Worm (Caenorhabditis elegans) whole organism, midembryonic: ENCODE data around the gene fox-1.

Experiments
- T22C8.4 ChIP-seq: fragments of 200-800 bp; sonication (Bioruptor generic); IDR thresholded peaks from 2 replicates; pipeline ENCODE4 v1.3.6; 2022; ENCODE audit warnings: missing genetic modification characterization, missing compliant biosample characterization
- cog-1 ChIP-seq: sonication (generic microtip); optimal IDR thresholded peaks from 2 replicates; lab custom pipeline; 2016; ENCODE audit warnings: missing genetic modification characterization, missing compliant biosample characterization
- flt-1 ChIP-seq: fragments of 200-800 bp; sonication (Bioruptor generic); IDR thresholded peaks from 2 replicates; pipeline ENCODE4 v1.3.6; 2022; ENCODE audit warnings: missing genetic modification characterization, missing compliant biosample characterization
- klf-2 ChIP-seq: fragments of 200-800 bp; sonication (Bioruptor generic); conservative IDR thresholded peaks from 2 replicates; pipeline ENCODE4 v1.3.6; 2022; ENCODE audit warnings: missing genetic modification reagents, missing genetic modification characterization, missing compliant biosample characterization
- med-1 ChIP-seq: sonication (generic microtip); optimal IDR thresholded peaks from 2 replicates; lab custom pipeline; 2017; ENCODE audit warnings: missing genetic modification characterization, mild to moderate bottlenecking, missing compliant biosample characterization, antibody characterized with exemption, missing genetic modification reagents; ENCODE audit not compliant: insufficient read depth
- ref-1 ChIP-seq: fragments of 200-800 bp; sonication (Bioruptor generic); conservative IDR thresholded peaks from 2 replicates; pipeline ENCODE4 v1.3.6; 2022; ENCODE audit warnings: missing genetic modification reagents, missing genetic modification characterization, missing compliant biosample characterization
- tab-1 ChIP-seq: fragments of 200-800 bp; sonication (Bioruptor generic); IDR thresholded peaks from 2 replicates; pipeline ENCODE4 v1.3.6; 2022; ENCODE audit warnings: missing genetic modification characterization, missing compliant biosample characterization
- ztf-23 ChIP-seq: fragments of 200-800 bp; sonication (Bioruptor generic); IDR thresholded peaks from 2 replicates; pipeline ENCODE4 v1.3.6; 2022; ENCODE audit warnings: missing genetic modification reagents, missing genetic modification characterization, missing compliant biosample characterization
- ztf-29 ChIP-seq: fragments of 200-800 bp; sonication (Bioruptor generic); IDR thresholded peaks from 2 replicates; pipeline ENCODE4 v1.3.6; 2022; ENCODE audit warnings: missing genetic modification reagents, missing genetic modification characterization, missing compliant biosample characterization

Gene fox-1

DNA sequence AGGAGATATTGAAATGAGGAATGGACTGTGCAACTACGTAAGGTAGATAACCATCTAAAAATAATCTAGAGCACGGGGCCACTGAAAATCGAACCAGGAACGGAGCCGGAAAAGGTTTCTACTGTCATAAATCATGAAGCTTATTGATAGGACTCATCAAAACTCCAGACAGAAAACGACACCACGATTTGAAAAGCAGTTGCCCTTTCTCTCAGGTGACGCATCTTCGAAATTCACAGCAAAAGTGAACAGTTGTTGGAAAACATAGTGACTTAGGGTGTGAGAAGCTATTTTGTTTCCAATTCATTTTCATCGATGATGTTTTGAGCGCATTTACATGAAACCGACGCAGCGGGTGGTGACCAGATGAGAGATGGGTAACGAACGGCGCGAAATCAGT, 7.4 kb downstream of the fox-1 start:
- TF ChIP-seq flt-1 (GFP tag; lab: Robert Waterston, UW) = no peak
- TF ChIP-seq T22C8.4 (GFP tag; lab: Robert Waterston, UW) = no peak
- no peak for TF ChIP-seq med-1 (GFP tag; lab: Kevin White, UChicago)
- no peak for TF ChIP-seq cog-1 (tag; lab: Kevin White, UChicago)
- TF ChIP-seq tab-1 = no peak
- TF ChIP-seq ztf-29 = no peak
- no peak for TF ChIP-seq klf-2 (GFP tag; lab: Robert Waterston, UW)
- TF ChIP-seq ref-1 (GFP tag; lab: Robert Waterston, UW) = no peak
- no peak for TF ChIP-seq ztf-23 (GFP tag; lab: Robert Waterston, UW)

DNA sequence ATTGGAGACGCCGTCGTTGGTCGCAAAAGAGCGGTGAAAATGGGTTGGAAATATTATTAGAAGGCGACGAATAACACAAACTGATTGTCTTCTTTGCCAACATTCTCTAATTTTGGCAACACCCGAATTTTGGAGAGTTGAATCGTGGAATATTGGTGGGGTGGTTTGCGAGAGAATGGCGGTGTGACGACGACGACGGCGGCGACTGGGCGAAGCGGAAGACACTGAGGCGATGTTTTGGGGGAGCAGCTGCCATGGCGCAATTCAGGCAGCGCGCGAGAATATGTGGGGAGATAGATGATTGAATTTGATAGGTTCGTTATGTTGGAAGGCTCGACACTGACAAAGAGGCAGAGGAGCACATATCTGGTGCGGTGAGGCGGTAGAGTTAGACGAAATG, 8.7 kb downstream of the fox-1 start:
- TF ChIP-seq ref-1 (GFP tag; lab: Robert Waterston, UW) (no peak), ztf-23 (GFP tag; lab: Robert Waterston, UW) (no peak), tab-1 (0 out of 2 replicates have a peak, but pooled peaks have one; percentile 42)

DNA sequence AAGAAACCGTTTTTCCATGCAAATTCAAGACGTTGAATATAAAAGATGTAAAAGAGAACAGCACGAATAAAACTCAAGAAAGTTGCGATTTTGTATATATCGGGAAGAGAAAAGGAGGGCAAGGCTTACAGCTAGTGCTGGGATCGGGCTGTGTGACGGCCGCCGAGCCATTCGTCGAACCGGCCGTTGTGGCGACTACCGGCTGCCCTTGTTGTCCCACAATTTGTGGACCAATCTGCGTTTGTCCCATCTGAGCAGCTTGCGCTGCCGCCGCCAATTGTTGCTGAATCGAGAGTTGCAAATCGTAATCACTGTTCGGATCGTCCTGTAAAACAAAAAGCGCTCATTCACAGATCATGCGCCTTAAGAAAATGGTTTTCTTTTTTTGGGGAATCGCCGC, 12.5 kb downstream of the fox-1 start:
- TF ChIP-seq ztf-23 (GFP tag; lab: Robert Waterston, UW) (no peak), ref-1 (GFP tag; lab: Robert Waterston, UW) (no peak), ztf-29 (no peak), flt-1 (GFP tag; lab: Robert Waterston, UW) (no peak), klf-2 (GFP tag; lab: Robert Waterston, UW) (no peak), cog-1 (tag; lab: Kevin White, UChicago) (no peak), med-1 (GFP tag; lab: Kevin White, UChicago) (no peak), tab-1 (no peak), T22C8.4 (GFP tag; lab: Robert Waterston, UW) (no peak)

DNA sequence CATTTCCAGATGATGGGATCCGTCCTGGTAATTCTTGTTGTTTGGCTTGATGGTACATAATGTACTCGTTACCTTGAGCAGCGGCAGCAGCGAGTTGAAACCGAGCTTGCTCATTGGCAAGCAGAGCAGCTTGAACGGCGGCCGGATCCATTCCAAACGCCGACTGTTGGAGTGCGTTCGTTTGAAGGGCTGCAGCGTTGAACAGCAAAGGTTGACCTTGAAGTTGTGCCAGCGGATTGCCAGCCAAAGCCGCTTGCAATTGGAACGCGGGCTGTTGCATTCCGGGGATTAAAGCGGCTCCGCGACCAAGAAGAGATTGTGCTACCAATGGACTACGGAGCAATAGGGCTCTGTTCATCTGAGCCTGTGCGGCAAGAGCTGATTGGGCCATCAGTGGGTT, 13.5 kb downstream of the fox-1 start:
- no peak for TF ChIP-seq T22C8.4 (GFP tag; lab: Robert Waterston, UW)

DNA sequence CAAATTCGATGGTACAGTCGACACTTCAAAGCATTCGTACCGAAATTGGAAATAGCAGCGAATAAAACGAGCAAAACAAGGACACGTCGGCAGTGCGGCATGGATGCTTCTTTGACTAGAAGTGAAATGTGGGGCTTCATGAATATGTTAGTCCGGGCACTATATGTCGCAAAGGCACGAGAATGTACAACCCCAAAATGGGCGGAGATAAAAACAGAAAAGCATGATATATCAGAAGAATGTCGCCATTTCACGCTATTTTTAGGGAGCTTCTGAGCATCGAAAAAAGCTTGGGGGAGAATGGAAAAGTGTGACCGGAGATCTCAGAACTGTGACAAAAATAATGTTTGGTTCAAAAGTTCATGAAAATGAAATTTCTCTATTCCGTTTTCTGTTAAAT, 16.4 kb downstream of the fox-1 start, which contains the start of gene T07D1.3:
T07D1.3 (minus strand) TSS at position 101 of the 400 bp plus-strand sequence.
- TF ChIP-seq flt-1 (GFP tag; lab: Robert Waterston, UW) (no peak), klf-2 (GFP tag; lab: Robert Waterston, UW) (no peak), med-1 (GFP tag; lab: Kevin White, UChicago) (no peak), T22C8.4 (GFP tag; lab: Robert Waterston, UW) (no peak), tab-1 (no peak), ref-1 (GFP tag; lab: Robert Waterston, UW) (no peak), ztf-23 (GFP tag; lab: Robert Waterston, UW) (no peak), ztf-29 (no peak), cog-1 (tag; lab: Kevin White, UChicago) (no peak)

DNA sequence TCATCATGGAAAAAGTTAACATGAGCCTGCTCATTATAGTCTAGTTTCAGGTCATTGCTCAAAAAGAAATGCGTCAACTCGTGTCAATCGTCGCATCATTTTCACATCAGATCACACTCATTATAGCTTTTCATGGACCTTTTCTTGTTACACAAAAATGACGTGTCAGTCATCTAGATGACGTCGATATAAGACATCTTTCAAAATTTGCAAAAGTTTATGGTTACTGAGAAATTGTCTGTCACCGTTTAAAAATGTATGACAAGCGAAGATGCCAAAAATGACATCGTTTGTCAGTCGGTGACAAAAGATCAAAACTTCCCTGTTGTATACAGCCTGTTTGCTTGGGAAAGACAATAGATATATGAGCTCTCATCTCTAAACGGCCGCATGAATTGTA, 18.5 kb downstream of the fox-1 start:
- no peak for TF ChIP-seq cog-1 (tag; lab: Kevin White, UChicago)
- TF ChIP-seq T22C8.4 (GFP tag; lab: Robert Waterston, UW) = no peak
- no peak for TF ChIP-seq ztf-29
- TF ChIP-seq klf-2 (GFP tag; lab: Robert Waterston, UW) = no peak
- TF ChIP-seq tab-1 = no peak
- TF ChIP-seq med-1 (GFP tag; lab: Kevin White, UChicago) = no peak
- TF ChIP-seq ztf-23 (GFP tag; lab: Robert Waterston, UW) = no peak
- TF ChIP-seq flt-1 (GFP tag; lab: Robert Waterston, UW) = no peak
- TF ChIP-seq ref-1 (GFP tag; lab: Robert Waterston, UW) = no peak

DNA sequence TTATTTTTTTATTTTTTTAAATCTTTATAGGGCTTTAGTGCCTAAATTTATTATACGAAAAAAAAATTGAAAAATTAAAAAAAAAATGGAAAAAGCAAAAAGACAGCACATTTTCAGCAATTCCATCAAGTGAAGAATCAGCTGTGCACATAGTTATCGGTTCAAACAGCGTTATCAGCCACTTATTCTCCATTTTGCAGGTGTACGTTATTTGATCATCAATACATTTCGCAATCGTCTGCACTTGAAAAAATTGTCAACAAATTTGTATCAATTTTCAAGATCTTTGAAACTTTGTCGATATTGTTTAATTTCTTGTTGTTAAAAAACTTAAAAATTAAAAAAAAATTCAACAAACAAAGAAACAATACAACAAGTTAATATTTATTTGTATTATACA, 20.0 kb downstream of the fox-1 start:
- TF ChIP-seq ztf-23 (GFP tag; lab: Robert Waterston, UW) = no peak
- TF ChIP-seq med-1 (GFP tag; lab: Kevin White, UChicago) = no peak
- no peak for TF ChIP-seq T22C8.4 (GFP tag; lab: Robert Waterston, UW)
- no peak for TF ChIP-seq klf-2 (GFP tag; lab: Robert Waterston, UW)
- TF ChIP-seq cog-1 (tag; lab: Kevin White, UChicago) = no peak
- TF ChIP-seq ref-1 (GFP tag; lab: Robert Waterston, UW) = no peak
- TF ChIP-seq flt-1 (GFP tag; lab: Robert Waterston, UW) = no peak
- no peak for TF ChIP-seq tab-1
- TF ChIP-seq ztf-29 = no peak

DNA sequence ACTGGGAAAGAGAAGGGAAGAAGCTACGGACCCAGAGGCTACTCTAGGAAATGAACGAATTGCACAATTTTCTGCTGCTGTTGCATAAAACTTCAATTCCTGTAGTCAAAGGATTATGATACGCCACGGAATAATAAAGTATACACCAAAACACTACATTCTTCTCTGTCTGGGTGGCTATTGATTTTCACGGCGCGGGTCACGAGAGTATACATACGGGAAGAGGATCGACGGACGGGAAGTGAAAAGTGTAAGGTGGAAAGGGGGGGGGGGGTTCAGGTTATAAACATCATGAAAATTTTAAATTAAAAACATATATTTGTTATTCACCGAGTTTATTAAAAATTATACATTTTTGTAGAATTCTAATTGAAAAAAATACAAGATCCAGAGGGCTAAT, 20.4 kb downstream of the fox-1 start:
- no peak for TF ChIP-seq klf-2 (GFP tag; lab: Robert Waterston, UW)
- TF ChIP-seq ref-1 (GFP tag; lab: Robert Waterston, UW) = no peak
- TF ChIP-seq ztf-23 (GFP tag; lab: Robert Waterston, UW) = no peak
- TF ChIP-seq flt-1 (GFP tag; lab: Robert Waterston, UW) = no peak
- no peak for TF ChIP-seq tab-1
- no peak for TF ChIP-seq ztf-29
- no peak for TF ChIP-seq T22C8.4 (GFP tag; lab: Robert Waterston, UW)
- TF ChIP-seq med-1 (GFP tag; lab: Kevin White, UChicago) = no peak
- no peak for TF ChIP-seq cog-1 (tag; lab: Kevin White, UChicago)

DNA sequence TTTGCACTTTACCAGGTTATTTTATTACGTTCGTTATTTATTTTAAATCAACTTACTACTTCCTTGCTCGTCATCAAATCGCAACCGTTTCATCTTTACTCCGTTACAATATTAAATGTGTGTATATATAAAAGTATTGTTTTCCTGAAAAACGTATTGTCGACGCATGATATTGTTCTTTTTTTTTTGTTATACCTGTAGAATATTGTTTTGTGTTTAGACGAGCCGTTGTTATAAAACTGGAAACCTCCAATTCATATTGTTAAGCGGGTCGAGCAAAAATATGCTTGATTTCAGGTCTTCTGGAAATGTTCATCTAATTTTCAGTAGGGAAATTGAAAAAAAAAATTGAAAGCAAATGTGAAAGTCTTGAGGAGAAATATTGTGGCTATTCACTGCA, 20.8 kb downstream of the fox-1 start, which contains the start of gene gid-2:
gid-2 (minus strand) TSS at position 101 of the 400 bp plus-strand sequence.
- TF ChIP-seq T22C8.4 (GFP tag; lab: Robert Waterston, UW) (no peak), flt-1 (GFP tag; lab: Robert Waterston, UW) (no peak), ztf-23 (GFP tag; lab: Robert Waterston, UW) (no peak), med-1 (GFP tag; lab: Kevin White, UChicago) (no peak), tab-1 (no peak), ref-1 (GFP tag; lab: Robert Waterston, UW) (no peak), klf-2 (GFP tag; lab: Robert Waterston, UW) (no peak), cog-1 (tag; lab: Kevin White, UChicago) (no peak)

DNA sequence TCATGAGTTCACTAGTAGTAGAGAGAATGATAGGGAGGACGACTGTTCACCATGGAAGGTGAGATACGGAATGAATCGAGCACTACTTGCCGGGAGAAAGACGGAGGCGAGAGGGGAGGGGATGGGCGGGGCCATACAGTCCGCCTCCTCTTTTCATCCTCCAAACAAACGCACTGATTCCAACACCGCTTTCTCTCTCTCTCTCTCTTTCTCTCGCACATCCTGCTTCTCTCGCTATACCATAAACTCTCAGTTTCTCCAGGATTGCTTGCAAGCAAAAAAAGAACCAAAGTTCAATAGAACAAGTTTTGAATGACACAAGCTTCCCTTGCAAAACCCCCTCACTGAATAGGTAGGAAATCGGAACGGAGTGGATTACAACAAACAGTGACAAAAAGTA, 24.3 kb downstream of the fox-1 start:
- no peak for TF ChIP-seq ztf-29
- TF ChIP-seq tab-1 = no peak
- no peak for TF ChIP-seq flt-1 (GFP tag; lab: Robert Waterston, UW)
- TF ChIP-seq ref-1 (GFP tag; lab: Robert Waterston, UW) = no peak
- TF ChIP-seq cog-1 (tag; lab: Kevin White, UChicago) = no peak
- no peak for TF ChIP-seq klf-2 (GFP tag; lab: Robert Waterston, UW)
- no peak for TF ChIP-seq ztf-23 (GFP tag; lab: Robert Waterston, UW)
- TF ChIP-seq T22C8.4 (GFP tag; lab: Robert Waterston, UW) = no peak
- no peak for TF ChIP-seq med-1 (GFP tag; lab: Kevin White, UChicago)
